Worm (Caenorhabditis elegans): ENCODE measurements around the gene srd-74.

The srd-74 gene

ce11 chrIII:11823260-11823659 lies 41.4 kb downstream of the srd-74 start, which contains the start of gene C18D11.3 (continued):
- TF ChIP-seq hsf-1 (GFP tag; IDR thresholded peaks at IDR 0.05) (0 out of 2 replicates have a peak, but pooled peaks have one; percentile 37), let-526 (GFP tag; IDR thresholded peaks at IDR 0.05) (peak; percentile 63; the same call in 1 of the 2 replicates), ets-4 (GFP tag; optimal IDR thresholded peaks at IDR 0.05) (peak; percentile 27), ceh-91 (GFP tag; IDR thresholded peaks at IDR 0.05) (peak; percentile 33; the same call in 1 of the 2 replicates), dpff-1 (tag; optimal IDR thresholded peaks at IDR 0.05) (no peak), sptf-2 (GFP tag; optimal IDR thresholded peaks at IDR 0.05) (no peak), rpc-1 (optimal IDR thresholded peaks at IDR 0.05) (no peak), rpc-1 (tag; optimal IDR thresholded peaks at IDR 0.05) (no peak), F37B4.10 (GFP tag; IDR thresholded peaks at IDR 0.05) (no peak), aptf-3 (GFP tag; IDR thresholded peaks at IDR 0.05) (no peak), chd-7 (tag; optimal IDR thresholded peaks at IDR 0.05) (no peak), rec-8 (tag; optimal IDR thresholded peaks at IDR 0.05) (no peak), unc-130 (GFP tag; optimal IDR thresholded peaks at IDR 0.05) (no peak), attf-5 (GFP tag; optimal IDR thresholded peaks at IDR 0.05) (peak; percentile 94), pbrm-1 (GFP tag; IDR thresholded peaks at IDR 0.05) (peak; percentile 81), fkh-3 (tag; optimal IDR thresholded peaks at IDR 0.05) (no peak), somi-1 (GFP tag; optimal IDR thresholded peaks at IDR 0.05) (no peak), ztf-25 (GFP tag; IDR thresholded peaks at IDR 0.05) (no peak), C06A6.2 (GFP tag; conservative IDR thresholded peaks at IDR 0.05) (peak; percentile 39; the same call in 1 of the 2 replicates), lag-1 (GFP tag; IDR thresholded peaks at IDR 0.05) (no peak), lin-35 (GFP tag; optimal IDR thresholded peaks at IDR 0.05) (peak in 1 of 3 experiments; percentile 70), T07F8.4 (tag; optimal IDR thresholded peaks at IDR 0.05) (no peak), cebp-2 (GFP tag; IDR thresholded peaks at IDR 0.05) (no peak), T26A5.8 (tag; optimal IDR thresholded peaks at IDR 0.05) (no peak), lsl-1 (GFP tag; optimal IDR thresholded peaks at IDR 0.05) (peak; percentile 84), bed-2 (GFP tag; IDR thresholded peaks at IDR 0.05) (no peak), ceh-100 (GFP tag; IDR thresholded peaks at IDR 0.05) (peak; percentile 75), die-1 (tag; optimal IDR thresholded peaks at IDR 0.05) (no peak), tlf-1 (GFP tag; optimal IDR thresholded peaks at IDR 0.05) (peak; percentile 58), B0336.3 (GFP tag; IDR thresholded peaks at IDR 0.05) (peak; percentile 79), F55B11.4 (tag; optimal IDR thresholded peaks at IDR 0.05; ENCODE audit: borderline replicate concordance, insufficient read depth) (no peak), mxl-1 (tag; optimal IDR thresholded peaks at IDR 0.05) (no peak), nfyb-1 (GFP tag; IDR thresholded peaks at IDR 0.05) (peak; percentile 80), Y53G8AR.9 (GFP tag; conservative IDR thresholded peaks at IDR 0.05) (0 out of 2 replicates have a peak, but pooled peaks have one; percentile 48), B0261.1 (tag; optimal IDR thresholded peaks at IDR 0.05) (no peak), lir-1 (GFP tag; conservative IDR thresholded peaks at IDR 0.05) (no peak), xnd-1 (tag; optimal IDR thresholded peaks at IDR 0.05) (no peak), ztf-26 (tag; optimal IDR thresholded peaks at IDR 0.05) (no peak), F23B12.7 (tag; optimal IDR thresholded peaks at IDR 0.05; ENCODE audit: insufficient read depth) (peak; percentile 57), Y53F4B.3 (GFP tag; IDR thresholded peaks at IDR 0.05) (no peak), cebp-1 (GFP tag; IDR thresholded peaks at IDR 0.05) (0 out of 2 replicates have a peak, but pooled peaks have one; percentile 42), cebp-1 (tag; optimal IDR thresholded peaks at IDR 0.05) (peak; percentile 81)
